Fruit fly (Drosophila melanogaster) whole organism, wandering third instar larva: Measurements from ENCODE around the gene Gr61a.

ENCODE experiments used
- Dfd ChIP-seq: fragments of >200 bp; optimal IDR thresholded peaks from 2 replicates; lab custom pipeline; 2017; ENCODE audit warnings: missing biosample characterization, missing genetic modification characterization
- GATAd ChIP-seq: sonication (Bioruptor generic); optimal IDR thresholded peaks from 2 replicates; lab custom pipeline; 2016; ENCODE audit warnings: missing biosample characterization, missing genetic modification characterization
- Hr78 ChIP-seq: fragments of >200 bp; optimal IDR thresholded peaks from 2 replicates; lab custom pipeline; 2017; ENCODE audit warnings: missing biosample characterization, missing genetic modification characterization
- Myc ChIP-seq: fragments of >200 bp; optimal IDR thresholded peaks from 2 replicates; lab custom pipeline; 2017
- OdsH ChIP-seq: fragments of 200-800 bp; sonication (Bioruptor generic); optimal IDR thresholded peaks from 2 replicates; lab custom pipeline; 2016; ENCODE audit warnings: missing biosample characterization, mild to moderate bottlenecking, missing genetic modification characterization
- dsf ChIP-seq: sonication (Bioruptor generic); optimal IDR thresholded peaks from 2 replicates; lab custom pipeline; 2016; ENCODE audit warnings: missing biosample characterization, missing genetic modification characterization, borderline replicate concordance
- h ChIP-seq: fragments of 200-800 bp; sonication (Bioruptor generic); optimal IDR thresholded peaks from 3 replicates; lab custom pipeline; 2016; ENCODE audit warnings: missing biosample characterization, mild to moderate bottlenecking, missing genetic modification characterization
- jim ChIP-seq: fragments of 175-275, 200-325 bp; sonication (Bioruptor generic); optimal IDR thresholded peaks from 2 replicates; lab custom pipeline; 2016; ENCODE audit warnings: missing biosample characterization, mild to moderate bottlenecking, missing genetic modification characterization
- psq ChIP-seq: fragments of 200-800 bp; sonication (Bioruptor generic); optimal IDR thresholded peaks from 3 replicates; lab custom pipeline; 2017; ENCODE audit warnings: missing biosample characterization, mild to moderate bottlenecking, missing genetic modification characterization, moderate library complexity

DNA sequence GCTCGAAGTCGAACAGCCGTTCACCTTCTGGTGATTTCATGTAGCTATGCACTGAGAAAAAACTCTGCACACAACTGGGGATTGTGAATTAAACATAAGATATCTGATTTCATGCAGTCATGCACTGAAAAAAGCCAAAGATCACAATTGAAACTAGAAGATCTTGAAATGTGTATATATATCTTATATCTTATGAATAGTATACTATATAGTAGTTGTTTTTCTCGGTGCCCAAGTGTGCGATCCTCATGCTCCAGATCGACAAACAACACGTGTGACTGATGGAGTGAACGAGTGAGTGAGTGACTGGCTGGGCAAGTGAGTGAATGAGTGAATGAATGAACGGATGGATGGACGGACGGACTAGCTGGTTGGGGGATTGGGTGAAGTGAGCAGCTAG, 19.3 kb upstream of the Gr61a start:
- TF ChIP-seq Hr78 (GFP tag; lab: Kevin White, UChicago) (no peak), jim (GFP tag; lab: Kevin White, UChicago) (no peak), GATAd (GFP tag; lab: Kevin White, UChicago) (no peak), Dfd (no peak), h (GFP tag; lab: Kevin White, UChicago) (peak; percentile 55), OdsH (GFP tag; lab: Kevin White, UChicago) (peak; percentile 27), psq (GFP tag; lab: Kevin White, UChicago) (peak; percentile 16), Myc (lab: Kevin White, UChicago) (no peak), dsf (GFP tag; lab: Kevin White, UChicago) (no peak)
